Fruit fly (Drosophila melanogaster) whole organism: ENCODE data around the gene btv.

ENCODE experiments used
- CG8478 ChIP-seq: fragments of >200 bp; optimal IDR thresholded peaks from 2 replicates; lab custom pipeline; 2018; ENCODE audit warnings: inconsistent platforms
- Dll ChIP-seq: fragments of >200 bp; optimal IDR thresholded peaks from 2 replicates; lab custom pipeline; 2017
- EcR ChIP-seq, 2 experiments: fragments of >200 bp; optimal IDR thresholded peaks; 2 replicates each; lab custom pipeline; 2017; ENCODE audit warnings: missing biosample characterization in 2 of 2, missing genetic modification characterization in 2 of 2, missing genetic modification reagents in 2 of 2
- pan ChIP-seq: fragments of >200 bp; optimal IDR thresholded peaks from 2 replicates; lab custom pipeline; 2017
- psq ChIP-seq: fragments of >200 bp; optimal IDR thresholded peaks from 2 replicates; lab custom pipeline; 2017
- usp ChIP-seq: fragments of >200 bp; optimal IDR thresholded peaks from 2 replicates; lab custom pipeline; 2017; ENCODE audit warnings: missing biosample characterization, missing genetic modification characterization, mixed read lengths

DNA sequence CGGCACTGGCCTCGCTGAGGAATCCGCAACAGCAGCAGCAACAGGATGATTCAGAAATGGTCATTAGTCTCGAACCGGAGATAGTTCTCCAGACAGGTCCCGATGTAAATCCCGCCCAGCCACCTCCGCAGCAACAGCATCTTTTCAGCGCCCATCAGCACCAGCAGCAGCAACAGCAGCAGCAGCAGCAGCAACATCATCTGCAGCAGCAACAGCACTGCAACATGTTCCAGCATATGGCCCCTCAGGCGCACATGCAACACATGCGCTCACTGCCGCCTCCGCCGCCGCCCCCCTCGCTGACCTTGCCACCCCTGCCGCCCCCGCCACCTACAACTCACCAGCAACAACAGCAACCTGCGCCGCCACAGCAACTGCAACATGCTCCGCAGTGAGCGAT lies 9.3 kb downstream of the btv start:
- no peak for TF ChIP-seq Dll (lab: Kevin White, UChicago)
- TF ChIP-seq psq, result no peak
- no peak for TF ChIP-seq usp (GFP tag; lab: Kevin White, UChicago)
- TF ChIP-seq CG8478, result no peak
- TF ChIP-seq pan (lab: Kevin White, UChicago), result no peak
- TF ChIP-seq EcR (GFP tag; optimal IDR thresholded peaks at IDR 0.05; lab: Kevin White, UChicago), result no peak
